Worm (Caenorhabditis elegans) whole organism, L4 larva: ENCODE measurements around the gene ZK1128.1.

Experiments used
- ceh-20 ChIP-seq: fragments of 200-800 bp; sonication (Bioruptor generic); IDR thresholded peaks from 2 replicates; pipeline ENCODE4 v1.3.6; 2022; ENCODE audit warnings: missing genetic modification reagents, missing genetic modification characterization, missing compliant biosample characterization
- dve-1 ChIP-seq: sonication (generic microtip); optimal IDR thresholded peaks from 2 replicates; lab custom pipeline; 2017; ENCODE audit warnings: antibody characterized with exemption, mild to moderate bottlenecking, missing genetic modification characterization, missing compliant biosample characterization; ENCODE audit not compliant: insufficient read depth
- egl-27 ChIP-seq: sonication (generic microtip); optimal IDR thresholded peaks from 3 replicates; lab custom pipeline; 2017; ENCODE audit warnings: missing biosample characterization, missing genetic modification reagents, missing genetic modification characterization
- fkh-10 ChIP-seq: fragments of 150-350 bp; optimal IDR thresholded peaks from 2 replicates; lab custom pipeline; 2014; ENCODE audit warnings: missing biosample characterization, missing genetic modification reagents, missing genetic modification characterization
- lin-39 ChIP-seq: fragments of 150-350 bp; optimal IDR thresholded peaks from 2 replicates; lab custom pipeline; 2014; ENCODE audit warnings: missing biosample characterization, missing genetic modification reagents, missing genetic modification characterization
- nhr-11 ChIP-seq: fragments of 150-350 bp; optimal IDR thresholded peaks from 2 replicates; lab custom pipeline; 2014; ENCODE audit warnings: missing biosample characterization, missing genetic modification characterization
- nhr-111 ChIP-seq: fragments of 200-800 bp; sonication (Bioruptor generic); optimal IDR thresholded peaks from 2 replicates; lab custom pipeline; 2018; ENCODE audit warnings: mild to moderate bottlenecking, missing genetic modification characterization, missing compliant biosample characterization
- nhr-25 ChIP-seq: sonication (generic microtip); optimal IDR thresholded peaks from 2 replicates; lab custom pipeline; 2017; ENCODE audit warnings: missing genetic modification characterization, mild to moderate bottlenecking, missing compliant biosample characterization, antibody characterized with exemption, moderate library complexity, borderline replicate concordance; ENCODE audit not compliant: insufficient read depth
- rbr-2 ChIP-seq: sonication (generic microtip); optimal IDR thresholded peaks from 2 replicates; lab custom pipeline; 2016; ENCODE audit warnings: missing genotype, missing genetic modification characterization, missing compliant biosample characterization
- snpc-4 ChIP-seq: fragments of 150-350 bp; optimal IDR thresholded peaks from 2 replicates; lab custom pipeline; 2014; ENCODE audit warnings: missing biosample characterization, missing genetic modification characterization
- zfp-3 ChIP-seq: fragments of 200-800 bp; sonication (Bioruptor generic); conservative IDR thresholded peaks from 2 replicates; pipeline ENCODE4 v1.3.6; 2022; ENCODE audit warnings: missing genetic modification reagents, missing genetic modification characterization, missing compliant biosample characterization

DNA sequence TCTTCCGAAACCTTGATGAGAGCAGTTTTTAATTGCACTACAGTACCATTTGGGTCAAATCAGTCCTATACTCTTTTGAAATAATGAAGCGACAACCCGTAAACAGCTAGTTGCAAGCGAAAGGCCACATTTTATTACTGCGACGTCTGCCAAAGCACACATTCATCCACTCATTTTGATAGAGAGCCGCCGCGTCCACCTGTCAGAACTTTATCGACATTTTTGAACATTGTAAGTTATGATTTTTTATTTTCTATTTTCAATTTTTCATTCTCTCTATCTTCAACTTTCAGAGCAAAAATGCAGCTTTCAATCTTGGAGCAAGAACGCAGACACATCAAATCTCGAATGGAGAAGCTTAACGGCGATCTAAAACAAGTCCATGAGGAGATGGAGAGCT, 26.2 kb upstream of the ZK1128.1 start, which contains the start of gene K08E5.6:
- TF ChIP-seq fkh-10 (GFP tag; lab: Kevin White, UChicago) = no peak
- no peak for TF ChIP-seq egl-27 (tag; lab: Kevin White, UChicago)
- no peak for TF ChIP-seq nhr-111 (GFP tag; lab: Kevin White, UChicago)
- no peak for TF ChIP-seq lin-39 (tag; lab: Kevin White, UChicago)
- no peak for TF ChIP-seq zfp-3
- no peak for TF ChIP-seq nhr-25 (tag; lab: Kevin White, UChicago)
- no peak for TF ChIP-seq ceh-20 (GFP tag; lab: Robert Waterston, UW)
- TF ChIP-seq snpc-4 (tag; lab: Kevin White, UChicago) = no peak
- no peak for TF ChIP-seq nhr-11 (tag; lab: Kevin White, UChicago)
- no peak for TF ChIP-seq dve-1
- no peak for TF ChIP-seq rbr-2 (tag; lab: Kevin White, UChicago)
